Worm (Caenorhabditis elegans) whole organism, L3 larva: ENCODE data around the gene pigx-1.
A peak's percentile ranks its signal among the peaks of the same experiment; 100 is the strongest.

Experiments used
- ZK546.5 ChIP-seq: sonication (generic microtip); optimal IDR thresholded peaks from 2 replicates; lab custom pipeline; 2017; ENCODE audit warnings: missing biosample characterization, missing genetic modification characterization
- elt-3 ChIP-seq, 3 experiments: fragments of 150-350 bp in 1 of 3; sonication (generic microtip) in 2 of 3; optimal IDR thresholded peaks; 2 replicates in 2 of 3; 4 replicates in 1 of 3; lab custom pipeline; 2014 to 2017; ENCODE audit warnings: missing biosample characterization in 3 of 3, missing genetic modification characterization in 3 of 3
- lin-39 ChIP-seq: fragments of 150-350 bp; optimal IDR thresholded peaks from 2 replicates; lab custom pipeline; 2018; ENCODE audit warnings: missing biosample characterization, missing genetic modification reagents, missing genetic modification characterization
- mdl-1 ChIP-seq: fragments of 150-350 bp; optimal IDR thresholded peaks from 2 replicates; lab custom pipeline; 2014; ENCODE audit warnings: missing biosample characterization, missing genetic modification characterization
- pqm-1 ChIP-seq: fragments of 150-350 bp; optimal IDR thresholded peaks from 2 replicates; lab custom pipeline; 2017; ENCODE audit warnings: missing biosample characterization, missing genetic modification characterization, inconsistent platforms
- unc-62 ChIP-seq: fragments of 150-350 bp; sonication (generic microtip); optimal IDR thresholded peaks from 4 replicates; lab custom pipeline; 2014; ENCODE audit warnings: missing biosample characterization, missing genetic modification reagents, missing genetic modification characterization

DNA sequence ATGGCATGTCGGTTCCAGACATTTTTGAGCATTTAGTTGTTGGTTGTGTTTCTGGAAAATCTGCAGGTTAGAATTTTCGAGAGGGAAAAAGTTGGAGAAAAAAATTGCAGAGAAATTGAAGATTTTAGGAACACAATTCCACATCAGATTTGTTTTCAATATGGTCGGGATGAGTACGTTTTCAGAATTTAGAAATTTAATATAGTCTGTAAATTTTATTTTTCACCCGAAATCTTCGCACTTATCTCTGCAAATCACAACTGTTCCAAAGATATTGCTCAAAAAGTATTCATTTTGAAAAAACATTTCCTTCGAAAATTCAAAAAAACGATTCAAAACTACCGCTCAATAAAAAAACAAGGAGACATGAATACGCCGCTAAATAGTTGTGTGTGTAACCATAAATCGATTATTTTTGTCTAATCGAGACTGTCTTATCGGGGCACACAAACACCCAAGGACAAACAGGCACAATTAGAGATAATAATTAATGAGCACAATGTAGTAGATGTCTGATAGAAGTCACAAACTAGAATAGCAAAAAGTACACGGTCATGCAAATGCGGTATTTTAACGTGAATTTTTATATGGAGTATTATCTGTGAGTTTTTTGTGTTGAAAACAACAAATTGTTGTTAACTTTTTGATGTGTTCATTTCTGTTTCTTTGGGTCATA lies 50.5 kb downstream of the pigx-1 start, which contains the start of gene vpat-1:
- no peak for TF ChIP-seq mdl-1 (tag; lab: Kevin White, UChicago)
- no peak for TF ChIP-seq unc-62 (GFP tag; lab: Kevin White, UChicago)
- peak; percentile 86 for TF ChIP-seq pqm-1 (tag; lab: Kevin White, UChicago)
- TF ChIP-seq lin-39 (tag; lab: Kevin White, UChicago) = no peak
- TF ChIP-seq elt-3 (tag; optimal IDR thresholded peaks at IDR 0.05; lab: Kevin White, UChicago) = no peak
- no peak for TF ChIP-seq ZK546.5 (tag; lab: Kevin White, UChicago)
